Worm (Caenorhabditis elegans) whole organism, young adult: ENCODE results near the gene C31A11.13.
"Not testable (repeated sequence)": the region's sequence is repeated elsewhere in the genome, so short reads cannot be mapped to it uniquely, and the experiment has no call there.

Source experiments
- B0035.1 ChIP-seq: sonication (generic microtip); optimal IDR thresholded peaks from 2 replicates; lab custom pipeline; 2016; ENCODE audit warnings: missing genetic modification characterization, mild to moderate bottlenecking, missing compliant biosample characterization, missing genotype, missing genetic modification reagents
- C06A6.2 ChIP-seq: fragments of 200-800 bp; sonication (Bioruptor generic); conservative IDR thresholded peaks from 2 replicates; pipeline ENCODE4 v1.3.6; 2022; ENCODE audit warnings: missing genetic modification characterization, missing compliant biosample characterization
- F37B4.10 ChIP-seq: fragments of 200-800 bp; sonication (Bioruptor generic); IDR thresholded peaks from 2 replicates; pipeline ENCODE4 v1.3.6; 2022; ENCODE audit warnings: missing genetic modification characterization, missing compliant biosample characterization
- F49E8.2 ChIP-seq: sonication (generic microtip); optimal IDR thresholded peaks from 3 replicates; lab custom pipeline; 2017; ENCODE audit warnings: missing genetic modification characterization, mild to moderate bottlenecking, missing compliant biosample characterization, antibody characterized with exemption, moderate library complexity; ENCODE audit not compliant: insufficient read depth
- K12H6.12 ChIP-seq: fragments of 200-800 bp; sonication (Bioruptor generic); optimal IDR thresholded peaks from 2 replicates; lab custom pipeline; 2018; ENCODE audit warnings: mild to moderate bottlenecking, missing genetic modification characterization, missing compliant biosample characterization
- T07F8.4 ChIP-seq: sonication (generic microtip); optimal IDR thresholded peaks from 2 replicates; lab custom pipeline; 2016; ENCODE audit warnings: mild to moderate bottlenecking, missing genetic modification characterization, moderate library complexity, missing compliant biosample characterization
- Y53G8AR.9 ChIP-seq: fragments of 200-800 bp; sonication (Bioruptor generic); conservative IDR thresholded peaks from 2 replicates; pipeline ENCODE4 v1.3.6; 2022; ENCODE audit warnings: missing genetic modification reagents, missing genetic modification characterization, missing compliant biosample characterization
- Y67H2A.10 ChIP-seq: fragments of 200-800 bp; sonication (Bioruptor generic); conservative IDR thresholded peaks from 2 replicates; pipeline ENCODE4 v1.3.6; 2022; ENCODE audit warnings: missing genetic modification reagents, missing genetic modification characterization, missing compliant biosample characterization
- akir-1 ChIP-seq: fragments of 200-800 bp; sonication (Bioruptor generic); optimal IDR thresholded peaks from 2 replicates; lab custom pipeline; 2018; ENCODE audit warnings: mild to moderate bottlenecking, missing genetic modification characterization, moderate library complexity, missing compliant biosample characterization
- atf-7 ChIP-seq: sonication (generic microtip); optimal IDR thresholded peaks from 2 replicates; lab custom pipeline; 2017; ENCODE audit warnings: mild to moderate bottlenecking, missing genetic modification characterization, missing compliant biosample characterization
- attf-3 ChIP-seq: fragments of 200-800 bp; sonication (Bioruptor generic); conservative IDR thresholded peaks from 2 replicates; pipeline ENCODE4 v1.3.6; 2022; ENCODE audit warnings: missing genetic modification reagents, missing genetic modification characterization, missing compliant biosample characterization
- attf-6 ChIP-seq: fragments of 200-800 bp; sonication (Bioruptor generic); IDR thresholded peaks from 2 replicates; pipeline ENCODE4 v1.3.6; 2022; ENCODE audit warnings: missing genetic modification reagents, missing genetic modification characterization, missing compliant biosample characterization
- bed-1 ChIP-seq: fragments of 200-800 bp; sonication (Bioruptor generic); IDR thresholded peaks from 2 replicates; pipeline ENCODE4 v1.3.6; 2022; ENCODE audit warnings: missing genetic modification reagents, missing genetic modification characterization, missing compliant biosample characterization
- bed-2 ChIP-seq: fragments of 200-800 bp; sonication (Bioruptor generic); IDR thresholded peaks from 2 replicates; pipeline ENCODE4 v1.3.6; 2022; ENCODE audit warnings: missing genetic modification reagents, missing genetic modification characterization, missing compliant biosample characterization
- cebp-1 ChIP-seq, 2 experiments: fragments of 200-800 bp in 1 of 2; sonication (Bioruptor generic) in 1 of 2; sonication (generic microtip) in 1 of 2; IDR thresholded peaks in 1 of 2; optimal IDR thresholded peaks in 1 of 2; 2 replicates each; pipeline versions ENCODE4 v1.3.6 to Lab custom; 2017 to 2022; ENCODE audit warnings: missing compliant biosample characterization in 2 of 2, missing genetic modification characterization in 2 of 2, mild to moderate bottlenecking in 1 of 2, missing genetic modification reagents in 1 of 2, moderate library complexity in 1 of 2
- dox-1 ChIP-seq: fragments of 200-800 bp; sonication (Bioruptor generic); IDR thresholded peaks from 2 replicates; pipeline ENCODE4 v1.3.6; 2022; ENCODE audit warnings: missing genetic modification reagents, missing genetic modification characterization, missing compliant biosample characterization
- dpff-1 ChIP-seq: sonication (generic microtip); optimal IDR thresholded peaks from 2 replicates; lab custom pipeline; 2017; ENCODE audit warnings: mild to moderate bottlenecking, missing genetic modification characterization, missing compliant biosample characterization
- egl-18 ChIP-seq: fragments of 200-800 bp; sonication (Bioruptor generic); IDR thresholded peaks from 2 replicates; pipeline ENCODE4 v1.3.6; 2022; ENCODE audit warnings: missing genetic modification reagents, missing genetic modification characterization, missing compliant biosample characterization
- egl-44 ChIP-seq: fragments of 200-800 bp; sonication (Bioruptor generic); IDR thresholded peaks from 2 replicates; pipeline ENCODE4 v1.3.6; 2022; ENCODE audit warnings: missing genetic modification reagents, missing genetic modification characterization, missing compliant biosample characterization
- fkh-3 ChIP-seq: sonication (generic microtip); optimal IDR thresholded peaks from 2 replicates; lab custom pipeline; 2016; ENCODE audit warnings: mild to moderate bottlenecking, missing genetic modification characterization, missing compliant biosample characterization
- gei-17 ChIP-seq: fragments of 200-800 bp; sonication (Bioruptor generic); optimal IDR thresholded peaks from 2 replicates; lab custom pipeline; 2018; ENCODE audit warnings: mild to moderate bottlenecking, missing genetic modification characterization, missing compliant biosample characterization
- hsf-1 ChIP-seq: fragments of 200-800 bp; sonication (Bioruptor generic); IDR thresholded peaks from 2 replicates; pipeline ENCODE4 v1.3.6; 2022; ENCODE audit warnings: missing genetic modification reagents, missing genetic modification characterization, missing compliant biosample characterization
- let-607 ChIP-seq, 2 experiments: fragments of 200-800 bp in 1 of 2; sonication (Bioruptor generic) in 1 of 2; sonication (generic microtip) in 1 of 2; optimal IDR thresholded peaks; 2 replicates each; lab custom pipeline; 2016 to 2018; ENCODE audit warnings: mild to moderate bottlenecking in 2 of 2, missing compliant biosample characterization in 2 of 2, missing genetic modification characterization in 2 of 2, moderate library complexity in 2 of 2, missing genotype in 1 of 2
- lsl-1 ChIP-seq: fragments of 200-800 bp; sonication (Bioruptor generic); optimal IDR thresholded peaks from 2 replicates; lab custom pipeline; 2018; ENCODE audit warnings: mild to moderate bottlenecking, missing genetic modification characterization, moderate library complexity, missing compliant biosample characterization
- madf-3 ChIP-seq: fragments of 200-800 bp; sonication (Bioruptor generic); IDR thresholded peaks from 2 replicates; pipeline ENCODE4 v1.3.6; 2022; ENCODE audit warnings: missing genetic modification reagents, missing genetic modification characterization, missing compliant biosample characterization
- madf-8 ChIP-seq: fragments of 200-800 bp; sonication (Bioruptor generic); conservative IDR thresholded peaks from 2 replicates; pipeline ENCODE4 v1.3.6; 2022; ENCODE audit warnings: missing genetic modification reagents, missing genetic modification characterization, missing compliant biosample characterization
- mcd-1 ChIP-seq: fragments of 200-800 bp; sonication (Bioruptor generic); IDR thresholded peaks from 2 replicates; pipeline ENCODE4 v1.3.6; 2022; ENCODE audit warnings: missing genetic modification reagents, missing genetic modification characterization, missing compliant biosample characterization
- nfya-1 ChIP-seq: sonication (generic microtip); optimal IDR thresholded peaks from 2 replicates; lab custom pipeline; 2017; ENCODE audit warnings: antibody characterized with exemption, missing compliant biosample characterization, missing genetic modification characterization, borderline replicate concordance; ENCODE audit not compliant: insufficient read depth
- nfya-2 ChIP-seq: fragments of 200-800 bp; sonication (Bioruptor generic); IDR thresholded peaks from 2 replicates; pipeline ENCODE4 v1.3.6; 2022; ENCODE audit warnings: missing genetic modification reagents, missing genetic modification characterization, missing compliant biosample characterization
- nhr-90 ChIP-seq: sonication (generic microtip); optimal IDR thresholded peaks from 2 replicates; lab custom pipeline; 2016; ENCODE audit warnings: missing genotype, mild to moderate bottlenecking, missing genetic modification characterization, missing compliant biosample characterization
- pbrm-1 ChIP-seq: fragments of 200-800 bp; sonication (Bioruptor generic); IDR thresholded peaks from 2 replicates; pipeline ENCODE4 v1.3.6; 2022; ENCODE audit warnings: missing genetic modification reagents, missing genetic modification characterization, missing compliant biosample characterization
- snpc-1.1 ChIP-seq: sonication (generic microtip); optimal IDR thresholded peaks from 2 replicates; lab custom pipeline; 2017; ENCODE audit warnings: missing genetic modification characterization, mild to moderate bottlenecking, missing compliant biosample characterization, antibody characterized with exemption, moderate library complexity, missing genotype, missing genetic modification reagents; ENCODE audit not compliant: insufficient read depth
- snpc-4 ChIP-seq, 5 experiments: fragments of 150-350 bp in 1 of 5; sonication (generic microtip) in 4 of 5; optimal IDR thresholded peaks; 2 replicates each; lab custom pipeline; 2014 to 2018; ENCODE audit warnings: missing genetic modification characterization in 5 of 5, missing biosample characterization in 3 of 5, antibody characterized with exemption in 2 of 5, mild to moderate bottlenecking in 2 of 5, missing compliant biosample characterization in 2 of 5, missing genotype in 2 of 5, moderate library complexity in 2 of 5, missing genetic modification reagents in 1 of 5
- tbx-9 ChIP-seq: sonication (generic microtip); optimal IDR thresholded peaks from 2 replicates; lab custom pipeline; 2016; ENCODE audit warnings: borderline replicate concordance, missing genetic modification characterization, inconsistent platforms, missing compliant biosample characterization
- tlf-1 ChIP-seq: fragments of 200-800 bp; sonication (Bioruptor generic); optimal IDR thresholded peaks from 2 replicates; lab custom pipeline; 2018; ENCODE audit warnings: mild to moderate bottlenecking, missing genetic modification characterization, missing compliant biosample characterization
- unc-62 ChIP-seq: fragments of 150-350 bp; optimal IDR thresholded peaks from 2 replicates; lab custom pipeline; 2014; ENCODE audit warnings: missing biosample characterization, missing genetic modification reagents, missing genetic modification characterization
- xnd-1 ChIP-seq: sonication (generic microtip); optimal IDR thresholded peaks from 2 replicates; lab custom pipeline; 2016; ENCODE audit warnings: missing genotype, missing genetic modification reagents, missing genetic modification characterization, missing compliant biosample characterization
- ztf-6 ChIP-seq: fragments of 200-800 bp; sonication (Bioruptor generic); IDR thresholded peaks from 2 replicates; pipeline ENCODE4 v1.3.6; 2022; ENCODE audit warnings: missing genetic modification reagents, missing genetic modification characterization, missing compliant biosample characterization

The C31A11.13 gene

ce11 chrV:16273364-16273763 lies 29.0 kb downstream of the C31A11.13 start:
- 0 out of 2 replicates have a peak, but pooled peaks have one; percentile 58 for TF ChIP-seq attf-6 (GFP tag; lab: Robert Waterston, UW)
- peak; percentile 6; the same call in 1 of the 2 replicates for TF ChIP-seq pbrm-1 (GFP tag; lab: Robert Waterston, UW)
- not testable (repeated sequence) for TF ChIP-seq snpc-4 (GFP tag; optimal IDR thresholded peaks at IDR 0.05; lab: Kevin White, UChicago)
- TF ChIP-seq snpc-4 (tag; optimal IDR thresholded peaks at IDR 0.05; lab: Kevin White, UChicago): peak in 1 of 4 experiments; percentile 62

- no peak for TF ChIP-seq tlf-1 (GFP tag; lab: Kevin White, UChicago)
- no peak for TF ChIP-seq F37B4.10 (GFP tag; lab: Robert Waterston, UW)
- TF ChIP-seq K12H6.12 (tag; lab: Kevin White, UChicago): no peak
- no peak for TF ChIP-seq Y67H2A.10 (GFP tag; lab: Robert Waterston, UW)
- TF ChIP-seq akir-1 (GFP tag; lab: Kevin White, UChicago): no peak
- TF ChIP-seq hsf-1 (GFP tag; lab: Robert Waterston, UW): no peak
- no peak for TF ChIP-seq tbx-9 (tag; lab: Kevin White, UChicago)
- no peak for TF ChIP-seq Y53G8AR.9
- no peak for TF ChIP-seq let-607 (tag; optimal IDR thresholded peaks at IDR 0.05; lab: Kevin White, UChicago)
- no peak for TF ChIP-seq nfya-2 (GFP tag; lab: Robert Waterston, UW)
Measured at ce11 chrV:16271121-16271520, 31.2 kb downstream of the C31A11.13 start, which contains the start of gene T13F3.6. TSS of gene T13F3.6 (minus strand) at chrV:16271221.

- no peak for TF ChIP-seq madf-3
- TF ChIP-seq unc-62: no peak
- no peak for TF ChIP-seq C06A6.2 (GFP tag; lab: Robert Waterston, UW)
- no peak for TF ChIP-seq fkh-3 (tag; lab: Kevin White, UChicago)
- no peak for TF ChIP-seq B0035.1
- TF ChIP-seq lsl-1: no peak
- TF ChIP-seq egl-18 (GFP tag; lab: Robert Waterston, UW): no peak
- no peak for TF ChIP-seq gei-17 (GFP tag; lab: Kevin White, UChicago)
- no peak for TF ChIP-seq dox-1 (GFP tag; lab: Robert Waterston, UW)
- no peak for TF ChIP-seq bed-2 (GFP tag; lab: Robert Waterston, UW)
- TF ChIP-seq, all 124 proteins: peak for 0
Measured at ce11 chrV:16269556-16269955, 32.8 kb downstream of the C31A11.13 start, which contains the start of the genes fbxa-2 and T13F3.8. TSS of gene fbxa-2 (minus strand) at chrV:16269656. TSS of gene T13F3.8 (plus strand) at chrV:16269800.

- TF ChIP-seq B0035.1 (no peak), hsf-1 (GFP tag; lab: Robert Waterston, UW) (no peak), attf-3 (GFP tag; lab: Robert Waterston, UW) (no peak)
Measured at ce11 chrV:16266514-16266913, 35.8 kb downstream of the C31A11.13 start, which contains the start of gene T13F3.4. TSS of gene T13F3.4 (minus strand) at chrV:16266614.

- no peak for TF ChIP-seq nfya-1 (tag; lab: Kevin White, UChicago)
- no peak for TF ChIP-seq mcd-1 (GFP tag; lab: Robert Waterston, UW)
- no peak for TF ChIP-seq cebp-1 (GFP tag; IDR thresholded peaks at IDR 0.05; lab: Robert Waterston, UW)
- no peak for TF ChIP-seq cebp-1 (tag; optimal IDR thresholded peaks at IDR 0.05; lab: Kevin White, UChicago)
Measured at ce11 chrV:16259684-16260083, 42.7 kb downstream of the C31A11.13 start, which contains the start of gene nhr-127. TSS of gene nhr-127 (plus strand) at chrV:16259984.

ce11 chrV:16258142-16258541 lies 44.2 kb downstream of the C31A11.13 start, which contains the start of gene nhr-218:
TSS of gene nhr-218 (plus strand) at chrV:16258442.
- TF ChIP-seq F49E8.2 (tag; lab: Kevin White, UChicago) (no peak), egl-44 (GFP tag; lab: Robert Waterston, UW) (no peak), ztf-6 (GFP tag; lab: Robert Waterston, UW) (no peak), nhr-90 (tag; lab: Kevin White, UChicago) (no peak), T07F8.4 (tag; lab: Kevin White, UChicago) (no peak), snpc-1.1 (tag; lab: Kevin White, UChicago) (no peak), xnd-1 (tag; lab: Kevin White, UChicago) (no peak), bed-1 (no peak), dpff-1 (tag; lab: Kevin White, UChicago) (no peak), atf-7 (tag; lab: Kevin White, UChicago) (no peak), madf-8 (no peak)
- TF ChIP-seq, all 124 proteins: peak for 0
